Worm (Caenorhabditis elegans) whole organism, mixed stage, embryonic: Measurements from ENCODE around the gene M199.2.

Source experiments
- ceh-83 ChIP-seq: fragments of 200-800 bp; sonication (Bioruptor generic); optimal IDR thresholded peaks from 2 replicates; lab custom pipeline; 2018; ENCODE audit warnings: mild to moderate bottlenecking, missing genetic modification characterization, missing compliant biosample characterization
- elt-3 ChIP-seq: fragments of 150-350 bp; optimal IDR thresholded peaks from 2 replicates; lab custom pipeline; 2014; ENCODE audit warnings: missing biosample characterization, missing genetic modification characterization
- ham-2 ChIP-seq: fragments of 200-800 bp; sonication (Bioruptor generic); optimal IDR thresholded peaks from 2 replicates; lab custom pipeline; 2018; ENCODE audit warnings: mild to moderate bottlenecking, missing genetic modification characterization, missing compliant biosample characterization
- mep-1 ChIP-seq: fragments of 150-350 bp; optimal IDR thresholded peaks from 2 replicates; lab custom pipeline; 2017; ENCODE audit warnings: missing biosample characterization, missing genetic modification reagents, missing genetic modification characterization, inconsistent platforms
- nhr-12 ChIP-seq: fragments of 150-350 bp; optimal IDR thresholded peaks from 2 replicates; lab custom pipeline; 2014; ENCODE audit warnings: missing biosample characterization, missing genetic modification characterization
- nhr-28 ChIP-seq: fragments of 150-350 bp; optimal IDR thresholded peaks from 2 replicates; lab custom pipeline; 2014; ENCODE audit warnings: missing biosample characterization, missing genetic modification characterization
- nhr-76 ChIP-seq: sonication (generic microtip); optimal IDR thresholded peaks from 2 replicates; lab custom pipeline; 2017; ENCODE audit warnings: missing biosample characterization, missing genetic modification characterization
- snpc-4 ChIP-seq: fragments of 150-350 bp; optimal IDR thresholded peaks from 2 replicates; lab custom pipeline; 2014; ENCODE audit warnings: missing biosample characterization, missing genetic modification characterization
- sptf-1 ChIP-seq: sonication (generic microtip); optimal IDR thresholded peaks from 2 replicates; lab custom pipeline; 2017; ENCODE audit warnings: mild to moderate bottlenecking, missing genetic modification characterization, moderate library complexity, missing compliant biosample characterization
- unc-39 ChIP-seq: fragments of 150-350 bp; optimal IDR thresholded peaks from 2 replicates; lab custom pipeline; 2014; ENCODE audit warnings: missing biosample characterization, missing genetic modification characterization
- unc-62 ChIP-seq: fragments of 150-350 bp; optimal IDR thresholded peaks from 2 replicates; lab custom pipeline; 2014; ENCODE audit warnings: missing biosample characterization, missing genetic modification reagents, missing genetic modification characterization

- TF ChIP-seq ceh-83 (no peak), mep-1 (no peak), nhr-76 (tag; lab: Kevin White, UChicago) (no peak), unc-39 (tag; lab: Kevin White, UChicago) (no peak), snpc-4 (no peak), sptf-1 (tag; lab: Kevin White, UChicago) (no peak), nhr-28 (tag; lab: Kevin White, UChicago) (no peak), elt-3 (tag; lab: Kevin White, UChicago) (no peak), unc-62 (GFP tag; lab: Kevin White, UChicago) (no peak), ham-2 (no peak), nhr-12 (tag; lab: Kevin White, UChicago) (no peak)
Observed at ce11 chrIV:15118390-15118789, 9.8 kb downstream of the M199.2 start, which contains the start of gene M199.136.
